In genomic region chrII:10657632-10658108, ce11 we compare ENCODE assay signal across 2 worm cellular contexts.
TF ChIP-seq lines count a peak whose summit lies in the region.

lact-3 (minus strand) TSS chrII:10657682.

TF ChIP-seq in whole organism, L4 larva, 104 proteins besides CTCF, POLR2A, EP300 and RAD21 (continued from another document):
- no peak for TF ChIP-seq nhr-10 (tag; optimal IDR thresholded peaks at IDR 0.05; lab: Kevin White, UChicago)
- TF ChIP-seq unc-130 (GFP tag; optimal IDR thresholded peaks at IDR 0.05; lab: Kevin White, UChicago), result no peak
- TF ChIP-seq lin-13 (GFP tag; optimal IDR thresholded peaks at IDR 0.05; lab: Kevin White, UChicago), result no peak
- no peak for TF ChIP-seq lin-39 (tag; optimal IDR thresholded peaks at IDR 0.05; lab: Kevin White, UChicago)
- no peak for TF ChIP-seq cey-2 (tag; optimal IDR thresholded peaks at IDR 0.05; lab: Kevin White, UChicago; ENCODE audit: borderline replicate concordance, insufficient read depth)
- no peak for TF ChIP-seq ceh-28 (tag; optimal IDR thresholded peaks at IDR 0.05; lab: Kevin White, UChicago)
- TF ChIP-seq F37D6.2 (tag; optimal IDR thresholded peaks at IDR 0.05; lab: Kevin White, UChicago), result no peak
- TF ChIP-seq nhr-11 (tag; optimal IDR thresholded peaks at IDR 0.05; lab: Kevin White, UChicago), result no peak
- TF ChIP-seq ceh-82 (tag; optimal IDR thresholded peaks at IDR 0.05; lab: Kevin White, UChicago), result no peak
- TF ChIP-seq dmd-6 (GFP tag; IDR thresholded peaks at IDR 0.05; lab: Robert Waterston, UW), result peak; percentile 44
- TF ChIP-seq nhr-41 (GFP tag; IDR thresholded peaks at IDR 0.05; lab: Robert Waterston, UW), result no peak
- no peak for TF ChIP-seq lin-1 (GFP tag; IDR thresholded peaks at IDR 0.05; lab: Robert Waterston, UW)
- TF ChIP-seq egl-43 (GFP tag; IDR thresholded peaks at IDR 0.05; lab: Robert Waterston, UW), result peak; percentile 41; the same call in 1 of the 2 replicates
- no peak for TF ChIP-seq vab-7 (GFP tag; IDR thresholded peaks at IDR 0.05; lab: Robert Waterston, UW)
- TF ChIP-seq ces-1 (GFP tag; optimal IDR thresholded peaks at IDR 0.05; lab: Kevin White, UChicago), result no peak
- TF ChIP-seq php-3 (GFP tag; IDR thresholded peaks at IDR 0.05; lab: Robert Waterston, UW), result peak; percentile 51; the same call in 1 of the 2 replicates
- no peak for TF ChIP-seq attf-4 (tag; optimal IDR thresholded peaks at IDR 0.05; lab: Kevin White, UChicago)
- TF ChIP-seq R02D3.7 (tag; optimal IDR thresholded peaks at IDR 0.05; lab: Kevin White, UChicago), result no peak
- TF ChIP-seq F44E2.7 (GFP tag; IDR thresholded peaks at IDR 0.05; lab: Robert Waterston, UW), result no peak
- TF ChIP-seq ceh-20 (GFP tag; IDR thresholded peaks at IDR 0.05; lab: Robert Waterston, UW), result no peak
- TF ChIP-seq tra-1 (GFP tag; IDR thresholded peaks at IDR 0.05; lab: Robert Waterston, UW), result peak; percentile 62; the same call in 1 of the 2 replicates
- no peak for TF ChIP-seq nhr-102 (tag; optimal IDR thresholded peaks at IDR 0.05; lab: Kevin White, UChicago)
- TF ChIP-seq madf-5 (GFP tag; IDR thresholded peaks at IDR 0.05; lab: Robert Waterston, UW), result no peak
- no peak for TF ChIP-seq nhr-6 (tag; optimal IDR thresholded peaks at IDR 0.05; lab: Kevin White, UChicago)
- TF ChIP-seq lsy-2 (tag; optimal IDR thresholded peaks at IDR 0.05; lab: Kevin White, UChicago), result no peak
- TF ChIP-seq saeg-2 (GFP tag; IDR thresholded peaks at IDR 0.05; lab: Robert Waterston, UW), result no peak
- peak; percentile 16; the same call in 1 of the 2 replicates for TF ChIP-seq T26A8.4 (GFP tag; IDR thresholded peaks at IDR 0.05; lab: Robert Waterston, UW)
- TF ChIP-seq daf-8 (GFP tag; IDR thresholded peaks at IDR 0.05; lab: Robert Waterston, UW), result no peak

TF ChIP-seq in whole organism, young adult, 124 proteins besides CTCF, POLR2A, EP300 and RAD21 (continued from another document):
- TF ChIP-seq sptf-2 (GFP tag; optimal IDR thresholded peaks at IDR 0.05; lab: Kevin White, UChicago), result no peak
- TF ChIP-seq Y53F4B.3 (GFP tag; IDR thresholded peaks at IDR 0.05; lab: Robert Waterston, UW), result no peak
- 0 out of 2 replicates have a peak, but pooled peaks have one; percentile 5 for TF ChIP-seq zfh-2 (GFP tag; conservative IDR thresholded peaks at IDR 0.05; lab: Robert Waterston, UW)
- TF ChIP-seq egl-44 (GFP tag; IDR thresholded peaks at IDR 0.05; lab: Robert Waterston, UW), result 0 out of 2 replicates have a peak, but pooled peaks have one; percentile 13
- TF ChIP-seq ceh-79 (tag; optimal IDR thresholded peaks at IDR 0.05; lab: Kevin White, UChicago), result peak; percentile 23
- TF ChIP-seq C06A6.2 (GFP tag; conservative IDR thresholded peaks at IDR 0.05; lab: Robert Waterston, UW), result no peak
- TF ChIP-seq madf-3 (GFP tag; IDR thresholded peaks at IDR 0.05; lab: Robert Waterston, UW), result peak; percentile 80; the same call in 1 of the 2 replicates
- TF ChIP-seq dpl-1 (GFP tag; optimal IDR thresholded peaks at IDR 0.05; lab: Kevin White, UChicago), result no peak
- TF ChIP-seq D2030.7 (GFP tag; IDR thresholded peaks at IDR 0.05; lab: Robert Waterston, UW), result no peak
- no peak for TF ChIP-seq pbrm-1 (GFP tag; IDR thresholded peaks at IDR 0.05; lab: Robert Waterston, UW)
- TF ChIP-seq ceh-27 (GFP tag; optimal IDR thresholded peaks at IDR 0.05; lab: Kevin White, UChicago), result no peak
- TF ChIP-seq chd-7 (tag; optimal IDR thresholded peaks at IDR 0.05; lab: Kevin White, UChicago), result peak; percentile 35
- no peak for TF ChIP-seq attf-5 (GFP tag; optimal IDR thresholded peaks at IDR 0.05; lab: Kevin White, UChicago)
- TF ChIP-seq snpc-3.4 (tag; optimal IDR thresholded peaks at IDR 0.05; lab: Kevin White, UChicago), result no peak
